Worm (Caenorhabditis elegans) whole organism, L1 larva: Measurements from ENCODE around the gene srg-41.

ENCODE experiments used
- C04F5.9 ChIP-seq: sonication (generic microtip); optimal IDR thresholded peaks from 2 replicates; lab custom pipeline; 2016; ENCODE audit warnings: missing genetic modification characterization, missing compliant biosample characterization
- ama-1 ChIP-seq: fragments of 150-350 bp; optimal IDR thresholded peaks from 2 replicates; lab custom pipeline; 2014
- dsc-1 ChIP-seq: sonication (generic microtip); optimal IDR thresholded peaks from 2 replicates; lab custom pipeline; 2016; ENCODE audit warnings: mild to moderate bottlenecking, missing genetic modification characterization, missing compliant biosample characterization
- efl-3 ChIP-seq: fragments of 200-800 bp; sonication (Bioruptor generic); optimal IDR thresholded peaks from 2 replicates; lab custom pipeline; 2018; ENCODE audit warnings: mild to moderate bottlenecking, missing genetic modification characterization, missing compliant biosample characterization
- fkh-10 ChIP-seq: sonication (generic microtip); optimal IDR thresholded peaks from 2 replicates; lab custom pipeline; 2017; ENCODE audit warnings: missing biosample characterization, missing genetic modification reagents, missing genetic modification characterization
- jun-1 ChIP-seq: fragments of 150-350 bp; optimal IDR thresholded peaks from 2 replicates; lab custom pipeline; 2014; ENCODE audit warnings: missing biosample characterization, missing genetic modification reagents, missing genetic modification characterization
- snpc-4 ChIP-seq: fragments of 150-350 bp; optimal IDR thresholded peaks from 2 replicates; lab custom pipeline; 2014; ENCODE audit warnings: missing biosample characterization, missing genetic modification characterization
- vab-15 ChIP-seq: sonication (generic microtip); optimal IDR thresholded peaks from 2 replicates; lab custom pipeline; 2017; ENCODE audit warnings: missing genotype, mild to moderate bottlenecking, missing genetic modification characterization, missing compliant biosample characterization

ce11 chrV:11177577-11177976, 15.9 kb upstream of the srg-41 start, which contains the start of gene gpa-1:
- TF ChIP-seq fkh-10 (GFP tag; lab: Kevin White, UChicago) (no peak), dsc-1 (tag; lab: Kevin White, UChicago) (no peak), ama-1 (lab: Kevin White, UChicago) (no peak), snpc-4 (tag; lab: Kevin White, UChicago) (no peak), C04F5.9 (tag; lab: Kevin White, UChicago) (no peak), jun-1 (no peak), efl-3 (no peak), vab-15 (tag; lab: Kevin White, UChicago) (no peak)
